Worm (Caenorhabditis elegans) whole organism, L3 larva: Measurements from ENCODE around the gene vit-2.

ENCODE experiments used
- aly-2 ChIP-seq: fragments of 150-350 bp; optimal IDR thresholded peaks from 2 replicates; lab custom pipeline; 2014; ENCODE audit warnings: missing biosample characterization, missing genetic modification characterization
- ama-1 ChIP-seq: fragments of 150-350 bp; optimal IDR thresholded peaks from 2 replicates; lab custom pipeline; 2018
- ceh-28 ChIP-seq: fragments of 150-350 bp; optimal IDR thresholded peaks from 2 replicates; lab custom pipeline; 2014; ENCODE audit warnings: missing biosample characterization, missing genetic modification reagents, missing genetic modification characterization
- ceh-82 ChIP-seq: fragments of 150-350 bp; optimal IDR thresholded peaks from 2 replicates; lab custom pipeline; 2014; ENCODE audit warnings: missing biosample characterization, missing genetic modification characterization
- daf-12 ChIP-seq: fragments of 150-350 bp; optimal IDR thresholded peaks from 2 replicates; lab custom pipeline; 2014; ENCODE audit warnings: missing biosample characterization, missing genetic modification reagents, missing genetic modification characterization
- egl-27 ChIP-seq: sonication (generic microtip); optimal IDR thresholded peaks from 4 replicates; lab custom pipeline; 2017; ENCODE audit warnings: missing biosample characterization, missing genetic modification reagents, missing genetic modification characterization
- egl-5 ChIP-seq: fragments of 150-350 bp; optimal IDR thresholded peaks from 2 replicates; lab custom pipeline; 2017; ENCODE audit warnings: missing biosample characterization, missing genetic modification reagents, missing genetic modification characterization, inconsistent platforms
- elt-1 ChIP-seq: fragments of 150-350 bp; optimal IDR thresholded peaks from 2 replicates; lab custom pipeline; 2014; ENCODE audit warnings: missing biosample characterization, missing genetic modification characterization
- elt-2 ChIP-seq: sonication (generic microtip); optimal IDR thresholded peaks from 2 replicates; lab custom pipeline; 2016; ENCODE audit warnings: missing genetic modification reagents, mild to moderate bottlenecking, missing genetic modification characterization, missing compliant biosample characterization
- elt-3 ChIP-seq, 3 experiments: fragments of 150-350 bp in 1 of 3; sonication (generic microtip) in 2 of 3; optimal IDR thresholded peaks; 2 replicates in 2 of 3; 4 replicates in 1 of 3; lab custom pipeline; 2014 to 2017; ENCODE audit warnings: missing biosample characterization in 3 of 3, missing genetic modification characterization in 3 of 3
- eor-1 ChIP-seq, 2 experiments: fragments of 150-350 bp; optimal IDR thresholded peaks; 2 replicates each; lab custom pipeline; 2014 to 2018; ENCODE audit warnings: missing biosample characterization in 2 of 2, missing genetic modification characterization in 2 of 2
- fkh-2 ChIP-seq: fragments of 150-350 bp; optimal IDR thresholded peaks from 2 replicates; lab custom pipeline; 2014; ENCODE audit warnings: missing biosample characterization, missing genetic modification reagents, missing genetic modification characterization
- fos-1 ChIP-seq: fragments of 150-350 bp; optimal IDR thresholded peaks from 2 replicates; lab custom pipeline; 2014; ENCODE audit warnings: missing biosample characterization, missing genetic modification characterization
- hmg-11 ChIP-seq: sonication (generic microtip); optimal IDR thresholded peaks from 2 replicates; lab custom pipeline; 2016; ENCODE audit warnings: missing genetic modification characterization, missing compliant biosample characterization
- jun-1 ChIP-seq: fragments of 150-350 bp; optimal IDR thresholded peaks from 2 replicates; lab custom pipeline; 2014; ENCODE audit warnings: missing biosample characterization, missing genetic modification reagents, missing genetic modification characterization
- lin-15B ChIP-seq: fragments of 150-350 bp; optimal IDR thresholded peaks from 2 replicates; lab custom pipeline; 2014; ENCODE audit warnings: missing biosample characterization, missing genetic modification characterization
- lin-39 ChIP-seq: fragments of 150-350 bp; optimal IDR thresholded peaks from 2 replicates; lab custom pipeline; 2018; ENCODE audit warnings: missing biosample characterization, missing genetic modification reagents, missing genetic modification characterization
- lsy-12 ChIP-seq: sonication (generic microtip); optimal IDR thresholded peaks from 2 replicates; lab custom pipeline; 2016; ENCODE audit warnings: mild to moderate bottlenecking, missing genetic modification characterization, missing compliant biosample characterization
- mdl-1 ChIP-seq: fragments of 150-350 bp; optimal IDR thresholded peaks from 2 replicates; lab custom pipeline; 2014; ENCODE audit warnings: missing biosample characterization, missing genetic modification characterization
- nhr-11 ChIP-seq: fragments of 150-350 bp; optimal IDR thresholded peaks from 2 replicates; lab custom pipeline; 2014; ENCODE audit warnings: missing biosample characterization, missing genetic modification characterization
- nhr-12 ChIP-seq: fragments of 150-350 bp; optimal IDR thresholded peaks from 2 replicates; lab custom pipeline; 2014; ENCODE audit warnings: missing biosample characterization, missing genetic modification characterization
- nhr-23 ChIP-seq: fragments of 150-350 bp; optimal IDR thresholded peaks from 2 replicates; lab custom pipeline; 2014; ENCODE audit warnings: missing biosample characterization, missing genetic modification reagents, missing genetic modification characterization
- nhr-25 ChIP-seq: sonication (generic microtip); optimal IDR thresholded peaks from 2 replicates; lab custom pipeline; 2017; ENCODE audit warnings: missing biosample characterization, missing genetic modification characterization
- nhr-28 ChIP-seq: fragments of 150-350 bp; optimal IDR thresholded peaks from 2 replicates; lab custom pipeline; 2014; ENCODE audit warnings: missing biosample characterization, missing genetic modification characterization
- nhr-43 ChIP-seq: sonication (generic microtip); optimal IDR thresholded peaks from 2 replicates; lab custom pipeline; 2016; ENCODE audit warnings: mild to moderate bottlenecking, missing genetic modification characterization, missing compliant biosample characterization; ENCODE audit not compliant: poor library complexity, severe bottlenecking
- nhr-67 ChIP-seq: fragments of 150-350 bp; optimal IDR thresholded peaks from 2 replicates; lab custom pipeline; 2014; ENCODE audit warnings: missing biosample characterization, missing genetic modification characterization
- nhr-76 ChIP-seq: fragments of 150-350 bp; sonication (generic microtip); optimal IDR thresholded peaks from 5 replicates; lab custom pipeline; 2014; ENCODE audit warnings: missing biosample characterization, missing genetic modification characterization
- pha-4 ChIP-seq: fragments of 150-350 bp; optimal IDR thresholded peaks from 2 replicates; lab custom pipeline; 2014; ENCODE audit warnings: missing biosample characterization, missing genetic modification reagents, missing genetic modification characterization
- pqm-1 ChIP-seq: fragments of 150-350 bp; optimal IDR thresholded peaks from 2 replicates; lab custom pipeline; 2017; ENCODE audit warnings: missing biosample characterization, missing genetic modification characterization, inconsistent platforms
- skn-1 ChIP-seq: fragments of 150-350 bp; optimal IDR thresholded peaks from 2 replicates; lab custom pipeline; 2014; ENCODE audit warnings: missing biosample characterization, missing genetic modification characterization
- snpc-4 ChIP-seq: fragments of 150-350 bp; optimal IDR thresholded peaks from 2 replicates; lab custom pipeline; 2014; ENCODE audit warnings: missing biosample characterization, missing genetic modification characterization
- tbx-2 ChIP-seq: sonication (generic microtip); optimal IDR thresholded peaks from 2 replicates; lab custom pipeline; 2016; ENCODE audit warnings: mild to moderate bottlenecking, missing genetic modification characterization, missing compliant biosample characterization
- unc-39 ChIP-seq: sonication (generic microtip); optimal IDR thresholded peaks from 4 replicates; lab custom pipeline; 2017; ENCODE audit warnings: missing biosample characterization, missing genetic modification characterization
- unc-62 ChIP-seq: fragments of 150-350 bp; sonication (generic microtip); optimal IDR thresholded peaks from 4 replicates; lab custom pipeline; 2014; ENCODE audit warnings: missing biosample characterization, missing genetic modification reagents, missing genetic modification characterization
- zag-1 ChIP-seq: fragments of 150-350 bp; optimal IDR thresholded peaks from 2 replicates; lab custom pipeline; 2014; ENCODE audit warnings: missing biosample characterization, missing genetic modification characterization
- ztf-11 ChIP-seq: fragments of 150-350 bp; optimal IDR thresholded peaks from 2 replicates; lab custom pipeline; 2014; ENCODE audit warnings: missing biosample characterization, missing genetic modification characterization

The vit-2 gene

ce11 chrX:5086212-5086611, 14.6 kb upstream of the vit-2 start:
- TF ChIP-seq lin-39 (tag; lab: Kevin White, UChicago) (no peak), nhr-28 (tag; lab: Kevin White, UChicago) (no peak), nhr-76 (tag; lab: Kevin White, UChicago) (no peak), pha-4 (tag; lab: Kevin White, UChicago) (peak; percentile 72), fkh-2 (no peak), snpc-4 (tag; lab: Kevin White, UChicago) (peak; percentile 0)

DNA sequence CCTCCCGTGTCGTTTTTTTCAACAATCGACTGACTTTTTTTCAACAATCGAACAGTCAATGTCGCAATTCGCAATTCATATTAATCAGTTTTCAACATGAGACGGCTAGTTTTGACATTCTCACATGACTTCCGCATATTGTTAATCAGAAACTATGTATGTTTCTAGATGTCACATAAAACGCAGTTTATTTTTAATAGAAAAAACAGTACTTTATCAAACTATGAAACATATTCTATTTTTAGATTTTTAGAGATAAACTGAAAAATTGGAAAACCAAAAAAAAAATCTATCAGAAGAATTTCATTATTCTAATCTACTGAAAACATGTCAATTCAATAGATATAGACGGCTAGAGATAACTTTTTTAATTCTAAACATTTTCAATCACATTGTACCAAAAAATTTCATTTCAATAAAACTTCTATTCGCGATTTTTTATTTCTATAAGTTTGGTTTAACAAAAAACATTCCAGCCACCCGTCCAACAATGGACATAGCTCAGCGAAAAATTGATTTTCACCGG, 13.4 kb upstream of the vit-2 start, which contains the start of gene pnk-4:
Gene pnk-4, plus strand, starts transcription at position 476 of the 526 bp plus-strand sequence.
- TF ChIP-seq ztf-11 (tag; lab: Kevin White, UChicago) (no peak), nhr-43 (tag; lab: Kevin White, UChicago) (no peak), pqm-1 (peak; percentile 23), hmg-11 (tag; lab: Kevin White, UChicago) (no peak), nhr-25 (tag; lab: Kevin White, UChicago) (no peak), ceh-82 (no peak), nhr-23 (no peak), elt-2 (tag; lab: Kevin White, UChicago) (peak; percentile 30)

- no peak for TF ChIP-seq nhr-43 (tag; lab: Kevin White, UChicago)
- TF ChIP-seq mdl-1: no peak
- no peak for TF ChIP-seq nhr-25 (tag; lab: Kevin White, UChicago)
- TF ChIP-seq lsy-12 (tag; lab: Kevin White, UChicago): no peak
- TF ChIP-seq egl-5 (tag; lab: Kevin White, UChicago): no peak
- TF ChIP-seq tbx-2 (tag; lab: Kevin White, UChicago): no peak
- TF ChIP-seq daf-12 (tag; lab: Kevin White, UChicago): no peak
- TF ChIP-seq nhr-76 (tag; lab: Kevin White, UChicago): no peak
- TF ChIP-seq eor-1 (tag; optimal IDR thresholded peaks at IDR 0.05; lab: Kevin White, UChicago): no peak
- TF ChIP-seq hmg-11 (tag; lab: Kevin White, UChicago): no peak
- no peak for TF ChIP-seq nhr-28 (tag; lab: Kevin White, UChicago)
- TF ChIP-seq aly-2: no peak
- TF ChIP-seq ama-1 (lab: Kevin White, UChicago): no peak
- TF ChIP-seq elt-3 (tag; optimal IDR thresholded peaks at IDR 0.05; lab: Kevin White, UChicago): no peak
- no peak for TF ChIP-seq unc-62 (GFP tag; lab: Kevin White, UChicago)
- TF ChIP-seq zag-1 (tag; lab: Kevin White, UChicago): no peak
- no peak for TF ChIP-seq ztf-11 (tag; lab: Kevin White, UChicago)
- TF ChIP-seq, all 47 proteins: peak for 0
These were observed 6.8 kb upstream of the vit-2 start for ce11 chrX:5093997-5094396.

DNA sequence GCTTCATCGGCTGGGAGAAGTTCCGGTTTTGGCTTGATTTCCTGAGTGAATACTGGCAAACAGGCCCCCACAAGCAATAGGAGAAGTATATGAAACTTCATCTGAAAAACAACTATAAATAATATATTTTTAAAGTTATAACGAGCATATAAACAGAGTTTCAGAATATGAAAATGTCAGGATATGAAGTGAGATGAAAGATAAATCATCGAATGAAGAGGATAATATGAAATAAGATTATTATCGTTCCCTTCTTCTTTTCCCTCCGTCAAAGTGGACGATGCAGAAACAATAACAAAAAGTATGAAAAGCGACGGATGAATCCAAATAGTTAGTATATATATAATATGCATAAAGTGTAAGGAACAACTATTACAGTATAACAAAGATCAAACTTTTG, 3.9 kb upstream of the vit-2 start, which contains the start of gene acn-1:
Gene acn-1, minus strand, starts transcription at position 101 of the 400 bp plus-strand sequence.
- TF ChIP-seq elt-1 (tag; lab: Kevin White, UChicago): no peak
- TF ChIP-seq lsy-12 (tag; lab: Kevin White, UChicago): no peak
- no peak for TF ChIP-seq ceh-82
- no peak for TF ChIP-seq nhr-28 (tag; lab: Kevin White, UChicago)
- no peak for TF ChIP-seq ztf-11 (tag; lab: Kevin White, UChicago)
- TF ChIP-seq nhr-23: no peak
- no peak for TF ChIP-seq nhr-25 (tag; lab: Kevin White, UChicago)
- TF ChIP-seq lin-39 (tag; lab: Kevin White, UChicago): no peak
- no peak for TF ChIP-seq skn-1 (tag; lab: Kevin White, UChicago)

DNA sequence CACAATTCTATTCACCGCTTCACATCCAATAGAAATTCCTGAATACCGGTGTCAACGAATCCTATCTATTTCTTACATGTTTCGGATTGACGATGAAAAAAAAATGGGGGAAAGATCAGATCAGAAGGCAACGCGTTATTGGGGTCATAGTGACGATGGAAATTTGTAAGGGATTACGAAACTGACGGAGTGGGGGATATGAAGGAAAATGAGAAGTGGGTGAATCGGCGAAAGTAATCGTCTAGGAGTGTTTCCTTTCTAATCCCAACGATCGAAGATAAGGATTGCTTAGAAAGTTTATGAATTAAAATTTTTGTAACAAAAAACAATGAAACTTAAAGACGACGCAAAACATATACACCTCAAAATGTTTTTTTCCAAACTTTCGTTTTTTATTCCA, 1.9 kb upstream of the vit-2 start:
- no peak for TF ChIP-seq nhr-11
- no peak for TF ChIP-seq lin-15B (tag; lab: Kevin White, UChicago)
- peak; percentile 88 for TF ChIP-seq nhr-23

- TF ChIP-seq snpc-4 (tag; lab: Kevin White, UChicago) (no peak), nhr-25 (tag; lab: Kevin White, UChicago) (no peak), egl-27 (no peak), nhr-12 (tag; lab: Kevin White, UChicago) (no peak), ceh-28 (tag; lab: Kevin White, UChicago) (no peak), daf-12 (tag; lab: Kevin White, UChicago) (no peak), nhr-43 (tag; lab: Kevin White, UChicago) (no peak), fos-1 (tag; lab: Kevin White, UChicago) (no peak), ceh-82 (no peak), nhr-11 (no peak), pqm-1 (no peak), unc-39 (tag; lab: Kevin White, UChicago) (no peak), jun-1 (no peak), nhr-67 (no peak), nhr-23 (no peak), elt-2 (tag; lab: Kevin White, UChicago) (no peak), ama-1 (lab: Kevin White, UChicago) (no peak)
- TF ChIP-seq, all 47 proteins: peak for 0
These were observed 1.5 kb downstream of the vit-2 start for ce11 chrX:5102338-5102737.
